Fruit fly (Drosophila melanogaster): ENCODE measurements around the gene Pus1.

Gene Pus1

DNA sequence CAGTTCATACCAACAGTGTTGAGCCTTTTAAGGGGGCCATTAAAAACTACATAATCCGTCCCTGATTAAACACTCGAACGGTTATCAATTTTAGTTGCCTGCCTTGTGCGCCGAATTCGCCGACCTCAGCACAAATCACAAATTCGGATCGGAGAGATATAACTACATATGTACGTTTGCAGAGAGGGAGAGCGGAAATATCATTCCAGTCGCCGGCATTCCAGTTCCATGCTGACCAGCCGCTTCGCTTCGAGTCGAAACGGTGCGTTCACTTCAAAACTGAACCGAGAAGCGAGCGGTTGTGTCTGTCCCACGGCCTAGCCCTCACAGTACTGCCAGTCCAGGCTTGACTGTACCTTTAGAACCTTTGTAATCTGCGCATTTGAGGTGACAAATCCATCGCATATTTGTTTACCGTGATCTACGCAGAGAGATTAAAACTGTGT, 17.9 kb downstream of the Pus1 start (continued):
- peak; percentile 54 for TF ChIP-seq Side (GFP tag; optimal IDR thresholded peaks at IDR 0.05)
- no peak for TF ChIP-seq CG6854 (GFP tag; optimal IDR thresholded peaks at IDR 0.05)
- TF ChIP-seq Dad (GFP tag; optimal IDR thresholded peaks at IDR 0.05) = no peak
- peak; percentile 34; the same call in 1 of the 2 replicates for TF ChIP-seq sob (GFP tag; IDR thresholded peaks at IDR 0.05)
- no peak for TF ChIP-seq B-H1 (GFP tag; IDR thresholded peaks at IDR 0.05)
- TF ChIP-seq inv (GFP tag; IDR thresholded peaks at IDR 0.05; ENCODE audit: partially characterized antibody) = no peak
- TF ChIP-seq CG9932 (GFP tag; IDR thresholded peaks at IDR 0.05) = peak; percentile 34; the same call in 1 of the 2 replicates
- peak; percentile 28 for TF ChIP-seq zf30C (GFP tag; optimal IDR thresholded peaks at IDR 0.05)
- peak; percentile 9 for TF ChIP-seq pho (GFP tag; optimal IDR thresholded peaks at IDR 0.05)
- peak; percentile 2 for TF ChIP-seq CG2116 (GFP tag; optimal IDR thresholded peaks at IDR 0.05)
- no peak for TF ChIP-seq ham (GFP tag; IDR thresholded peaks at IDR 0.05)
- peak; percentile 32 for TF ChIP-seq fu2 (GFP tag; optimal IDR thresholded peaks at IDR 0.05)
- peak; percentile 12 for TF ChIP-seq pzg (GFP tag; optimal IDR thresholded peaks at IDR 0.05)
- peak; percentile 62 for TF ChIP-seq chm (GFP tag; IDR thresholded peaks at IDR 0.05)
- peak; percentile 76 for TF ChIP-seq kni (GFP tag; optimal IDR thresholded peaks at IDR 0.05)
- TF ChIP-seq B-H2 (GFP tag; optimal IDR thresholded peaks at IDR 0.05) = peak; percentile 71
- TF ChIP-seq CG12769 (tag; optimal IDR thresholded peaks at IDR 0.05) = peak; percentile 68
- TF ChIP-seq az2 (GFP tag; optimal IDR thresholded peaks at IDR 0.05) = no peak
- TF ChIP-seq CG18599 (GFP tag; optimal IDR thresholded peaks at IDR 0.05) = peak; percentile 54
- TF ChIP-seq CG9727 (GFP tag; optimal IDR thresholded peaks at IDR 0.05) = peak; percentile 17
- TF ChIP-seq CG2712 (tag; optimal IDR thresholded peaks at IDR 0.05) = peak; percentile 4

DNA sequence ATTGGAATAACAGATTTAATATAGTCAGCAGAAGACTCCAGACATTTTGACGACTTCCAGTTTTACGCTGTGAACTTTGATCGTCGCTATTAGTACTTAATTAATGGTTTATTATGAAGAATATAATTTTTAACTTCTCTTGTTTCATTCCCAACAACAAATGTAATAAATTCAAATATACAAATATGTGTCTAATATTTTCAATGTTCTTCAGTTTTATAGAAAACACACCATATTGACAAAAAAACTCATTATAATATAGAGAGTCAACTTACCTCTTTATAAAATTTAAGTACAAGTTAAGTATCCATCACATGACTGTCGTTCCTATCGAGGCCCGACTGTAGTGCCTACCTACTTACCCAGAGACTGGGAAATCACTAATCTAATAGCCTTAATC, 19.1 kb downstream of the Pus1 start:
- TF ChIP-seq grau (tag; optimal IDR thresholded peaks at IDR 0.05) (peak; percentile 90), CG30020 (tag; optimal IDR thresholded peaks at IDR 0.05) (no peak), Elba2 (GFP tag; optimal IDR thresholded peaks at IDR 0.05) (no peak), Eip74EF (GFP tag; optimal IDR thresholded peaks at IDR 0.05) (peak in 1 of 2 experiments; percentile 12), CG30431 (GFP tag; optimal IDR thresholded peaks at IDR 0.05) (no peak), CG10959 (GFP tag; IDR thresholded peaks at IDR 0.05) (no peak), pan (optimal IDR thresholded peaks at IDR 0.05) (no peak), pan (GFP tag; optimal IDR thresholded peaks at IDR 0.05 in 1 of 2, IDR thresholded peaks at IDR 0.05 in 1 of 2) (no peak), pfk (GFP tag; optimal IDR thresholded peaks at IDR 0.05) (no peak), CG12071 (GFP tag; optimal IDR thresholded peaks at IDR 0.05) (no peak), CG11504 (tag; optimal IDR thresholded peaks at IDR 0.05) (peak; percentile 11), cg (GFP tag; optimal IDR thresholded peaks at IDR 0.05) (no peak), ash1 (GFP tag; optimal IDR thresholded peaks at IDR 0.05) (no peak), CoRest (tag; optimal IDR thresholded peaks at IDR 0.05) (peak; percentile 59), tna (GFP tag; IDR thresholded peaks at IDR 0.05; ENCODE audit: partially characterized antibody) (no peak), CG17829 (tag; optimal IDR thresholded peaks at IDR 0.05) (peak; percentile 5), CG2678 (tag; optimal IDR thresholded peaks at IDR 0.05) (peak; percentile 17), bbx (GFP tag; IDR thresholded peaks at IDR 0.05; ENCODE audit: partially characterized antibody) (no peak), CG2712 (tag; optimal IDR thresholded peaks at IDR 0.05) (peak; percentile 6), dpn (GFP tag; optimal IDR thresholded peaks at IDR 0.05) (peak in 1 of 2 experiments; percentile 30), CG9437 (GFP tag; optimal IDR thresholded peaks at IDR 0.05) (peak; percentile 12), Dip2 (GFP tag; IDR thresholded peaks at IDR 0.05) (no peak), sens (GFP tag) (peak; percentile 76), Hr51 (GFP tag; optimal IDR thresholded peaks at IDR 0.05) (peak in 1 of 2 experiments; percentile 54), Tbp (GFP tag; optimal IDR thresholded peaks at IDR 0.05) (no peak), corto (GFP tag; optimal IDR thresholded peaks at IDR 0.05) (no peak), TFAM (GFP tag; optimal IDR thresholded peaks at IDR 0.05) (no peak), lbe (GFP tag; optimal IDR thresholded peaks at IDR 0.05) (no peak), CG12391 (tag; optimal IDR thresholded peaks at IDR 0.05) (peak; percentile 25), psq (GFP tag; optimal IDR thresholded peaks at IDR 0.05) (no peak)

Data from whole organism, embryonic.